Worm (Caenorhabditis elegans) whole organism, mixed stage, embryonic: ENCODE data around the gene srh-170.

ENCODE experiments used
- M03D4.4 ChIP-seq: sonication (generic microtip); optimal IDR thresholded peaks from 2 replicates; lab custom pipeline; 2017; ENCODE audit warnings: mild to moderate bottlenecking, missing genetic modification characterization, missing compliant biosample characterization
- bed-3 ChIP-seq: fragments of 200-800 bp; sonication (Bioruptor generic); optimal IDR thresholded peaks from 3 replicates; lab custom pipeline; 2018; ENCODE audit warnings: mild to moderate bottlenecking, missing genetic modification characterization, moderate library complexity, missing compliant biosample characterization
- ceh-39 ChIP-seq: fragments of 150-350 bp; optimal IDR thresholded peaks from 2 replicates; lab custom pipeline; 2014; ENCODE audit warnings: missing biosample characterization, missing genetic modification characterization
- ceh-83 ChIP-seq: fragments of 200-800 bp; sonication (Bioruptor generic); optimal IDR thresholded peaks from 2 replicates; lab custom pipeline; 2018; ENCODE audit warnings: mild to moderate bottlenecking, missing genetic modification characterization, missing compliant biosample characterization
- ces-1 ChIP-seq: fragments of 150-350 bp; optimal IDR thresholded peaks from 2 replicates; lab custom pipeline; 2014; ENCODE audit warnings: missing biosample characterization, missing genetic modification reagents, missing genetic modification characterization
- drap-1 ChIP-seq: fragments of 200-800 bp; sonication (Bioruptor generic); optimal IDR thresholded peaks from 3 replicates; lab custom pipeline; 2018; ENCODE audit warnings: mild to moderate bottlenecking, missing genetic modification characterization, missing compliant biosample characterization
- elt-1 ChIP-seq: sonication (generic microtip); optimal IDR thresholded peaks from 2 replicates; lab custom pipeline; 2017; ENCODE audit warnings: missing genetic modification characterization, mild to moderate bottlenecking, missing compliant biosample characterization, antibody characterized with exemption, moderate library complexity, borderline replicate concordance; ENCODE audit not compliant: insufficient read depth
- elt-3 ChIP-seq: fragments of 150-350 bp; optimal IDR thresholded peaks from 2 replicates; lab custom pipeline; 2014; ENCODE audit warnings: missing biosample characterization, missing genetic modification characterization
- flh-1 ChIP-seq: fragments of 200-800 bp; sonication (Bioruptor generic); optimal IDR thresholded peaks from 2 replicates; lab custom pipeline; 2018; ENCODE audit warnings: mild to moderate bottlenecking, missing genetic modification characterization, moderate library complexity, missing compliant biosample characterization
- ham-2 ChIP-seq: fragments of 200-800 bp; sonication (Bioruptor generic); optimal IDR thresholded peaks from 2 replicates; lab custom pipeline; 2018; ENCODE audit warnings: mild to moderate bottlenecking, missing genetic modification characterization, missing compliant biosample characterization
- hlh-1 ChIP-seq: fragments of 150-350 bp; optimal IDR thresholded peaks from 2 replicates; lab custom pipeline; 2014; ENCODE audit warnings: missing biosample characterization, missing genetic modification reagents, missing genetic modification characterization
- lin-32 ChIP-seq: fragments of 200-800 bp; sonication (Bioruptor generic); optimal IDR thresholded peaks from 2 replicates; lab custom pipeline; 2018; ENCODE audit warnings: mild to moderate bottlenecking, missing genetic modification characterization, missing compliant biosample characterization
- lsy-2 ChIP-seq: fragments of 150-350 bp; optimal IDR thresholded peaks from 2 replicates; lab custom pipeline; 2014; ENCODE audit warnings: missing biosample characterization, missing genetic modification characterization
- mep-1 ChIP-seq: fragments of 150-350 bp; optimal IDR thresholded peaks from 2 replicates; lab custom pipeline; 2017; ENCODE audit warnings: missing biosample characterization, missing genetic modification reagents, missing genetic modification characterization, inconsistent platforms
- mls-2 ChIP-seq: sonication (generic microtip); optimal IDR thresholded peaks from 2 replicates; lab custom pipeline; 2016; ENCODE audit warnings: mild to moderate bottlenecking, missing genetic modification characterization, moderate library complexity, missing compliant biosample characterization
- nhr-2 ChIP-seq: fragments of 150-350 bp; optimal IDR thresholded peaks from 2 replicates; lab custom pipeline; 2014; ENCODE audit warnings: missing biosample characterization, missing genetic modification characterization
- nhr-237 ChIP-seq: fragments of 150-350 bp; optimal IDR thresholded peaks from 2 replicates; lab custom pipeline; 2014; ENCODE audit warnings: missing biosample characterization, missing genetic modification characterization
- nhr-28 ChIP-seq: fragments of 150-350 bp; optimal IDR thresholded peaks from 2 replicates; lab custom pipeline; 2014; ENCODE audit warnings: missing biosample characterization, missing genetic modification characterization
- nhr-76 ChIP-seq: sonication (generic microtip); optimal IDR thresholded peaks from 2 replicates; lab custom pipeline; 2017; ENCODE audit warnings: missing biosample characterization, missing genetic modification characterization
- pha-4 ChIP-seq: fragments of 150-350 bp; optimal IDR thresholded peaks from 2 replicates; lab custom pipeline; 2018; ENCODE audit warnings: missing biosample characterization, missing genetic modification reagents, missing genetic modification characterization
- sem-2 ChIP-seq: fragments of 200-800 bp; sonication (Bioruptor generic); optimal IDR thresholded peaks from 2 replicates; lab custom pipeline; 2018; ENCODE audit warnings: mild to moderate bottlenecking, missing genetic modification characterization, missing compliant biosample characterization
- snpc-4 ChIP-seq: fragments of 150-350 bp; optimal IDR thresholded peaks from 2 replicates; lab custom pipeline; 2014; ENCODE audit warnings: missing biosample characterization, missing genetic modification characterization
- sptf-1 ChIP-seq: sonication (generic microtip); optimal IDR thresholded peaks from 2 replicates; lab custom pipeline; 2017; ENCODE audit warnings: mild to moderate bottlenecking, missing genetic modification characterization, moderate library complexity, missing compliant biosample characterization
- tbx-8 ChIP-seq: fragments of 200-800 bp; sonication (Bioruptor generic); optimal IDR thresholded peaks from 2 replicates; lab custom pipeline; 2018; ENCODE audit warnings: mild to moderate bottlenecking, missing genetic modification characterization, moderate library complexity, missing compliant biosample characterization
- unc-39 ChIP-seq: fragments of 150-350 bp; optimal IDR thresholded peaks from 2 replicates; lab custom pipeline; 2014; ENCODE audit warnings: missing biosample characterization, missing genetic modification characterization
- unc-62 ChIP-seq: fragments of 150-350 bp; optimal IDR thresholded peaks from 2 replicates; lab custom pipeline; 2014; ENCODE audit warnings: missing biosample characterization, missing genetic modification reagents, missing genetic modification characterization
- ztf-11 ChIP-seq: fragments of 150-350 bp; optimal IDR thresholded peaks from 2 replicates; lab custom pipeline; 2014; ENCODE audit warnings: missing biosample characterization, missing genetic modification characterization

srh-170 gene

ce11 chrV:15398728-15399127 is 10.1 kb upstream of the srh-170 start, which contains the start of gene fbxa-199:
Gene fbxa-199, minus strand, starts transcription at chrV:15398828.
- no peak for TF ChIP-seq unc-62 (GFP tag; lab: Kevin White, UChicago)
- no peak for TF ChIP-seq mls-2
- TF ChIP-seq unc-39 (tag; lab: Kevin White, UChicago), result no peak
- TF ChIP-seq sem-2, result no peak
- no peak for TF ChIP-seq M03D4.4 (tag; lab: Kevin White, UChicago)
- TF ChIP-seq ces-1 (GFP tag; lab: Kevin White, UChicago), result no peak
- no peak for TF ChIP-seq ham-2 (GFP tag; lab: Kevin White, UChicago)
- TF ChIP-seq elt-1, result no peak
- TF ChIP-seq tbx-8 (GFP tag; lab: Kevin White, UChicago), result no peak
- no peak for TF ChIP-seq drap-1 (GFP tag; lab: Kevin White, UChicago)

ce11 chrV:15397139-15397538 is 8.5 kb upstream of the srh-170 start:
- no peak for TF ChIP-seq nhr-2 (tag; lab: Kevin White, UChicago)
- no peak for TF ChIP-seq ham-2 (GFP tag; lab: Kevin White, UChicago)
- no peak for TF ChIP-seq elt-1
- no peak for TF ChIP-seq ceh-39 (tag; lab: Kevin White, UChicago)
- no peak for TF ChIP-seq flh-1 (GFP tag; lab: Kevin White, UChicago)
- TF ChIP-seq tbx-8 (GFP tag; lab: Kevin White, UChicago), result no peak
- TF ChIP-seq mep-1 (tag; lab: Kevin White, UChicago), result no peak
- no peak for TF ChIP-seq lin-32 (GFP tag; lab: Kevin White, UChicago)
- TF ChIP-seq nhr-76, result no peak
- TF ChIP-seq pha-4 (tag; lab: Kevin White, UChicago), result no peak
- no peak for TF ChIP-seq ceh-83 (GFP tag; lab: Kevin White, UChicago)

DNA sequence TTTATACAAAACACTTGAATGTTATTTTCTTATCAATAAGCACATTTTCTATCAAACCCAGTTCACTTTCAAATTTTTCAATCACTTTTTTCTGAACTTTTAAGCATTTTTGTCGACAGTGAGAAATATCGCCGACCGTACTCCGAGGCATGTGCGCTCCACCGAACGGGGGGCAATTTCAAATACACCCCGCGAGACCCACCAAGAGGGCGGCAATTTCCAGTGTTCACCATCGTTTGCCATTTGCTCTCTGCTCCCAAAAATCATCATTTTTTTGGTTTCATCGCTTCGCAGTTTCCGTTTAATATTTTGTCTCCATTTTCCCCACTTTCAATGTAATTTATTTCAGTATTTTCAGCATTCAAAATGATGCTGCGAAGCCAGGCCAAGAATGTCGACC is 6.7 kb upstream of the srh-170 start, which contains the start of gene cyb-3:
Gene cyb-3 (plus strand): TSS at position 350 of the 400 bp plus-strand sequence.
- TF ChIP-seq unc-39 (tag; lab: Kevin White, UChicago) (no peak), lsy-2 (tag; lab: Kevin White, UChicago) (peak; percentile 57), mls-2 (no peak), ceh-39 (tag; lab: Kevin White, UChicago) (no peak), hlh-1 (tag; lab: Kevin White, UChicago) (no peak)

DNA sequence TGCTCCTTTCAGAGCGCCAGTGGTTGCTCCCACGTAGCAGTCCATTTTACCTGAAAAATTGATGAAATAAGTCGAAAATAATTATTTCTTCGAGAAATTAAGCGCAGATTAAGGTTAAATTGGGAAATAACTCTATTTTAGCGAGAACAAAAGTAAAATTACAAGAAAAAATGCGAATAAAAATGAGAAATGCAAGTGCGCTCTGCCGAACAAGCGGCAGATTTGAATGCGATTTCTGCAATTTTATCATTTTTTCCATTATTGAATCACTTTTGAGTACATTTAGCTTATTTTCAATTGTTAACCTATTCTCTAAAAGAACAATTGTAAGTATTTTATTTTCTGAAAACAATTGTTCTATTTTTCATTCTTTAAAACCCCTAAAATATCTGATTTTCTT is 6.2 kb upstream of the srh-170 start, which contains the start of gene T06E6.1:
Gene T06E6.1 (minus strand): TSS at position 56 of the 400 bp plus-strand sequence.
- TF ChIP-seq drap-1 (GFP tag; lab: Kevin White, UChicago), result no peak

- TF ChIP-seq hlh-1 (tag; lab: Kevin White, UChicago) (no peak), lin-32 (GFP tag; lab: Kevin White, UChicago) (no peak)
These were observed 3.4 kb upstream of the srh-170 start for ce11 chrV:15392064-15392463.

ce11 chrV:15384733-15385132 is 3.9 kb downstream of the srh-170 start, which contains the start of gene str-102:
Gene str-102, plus strand, starts transcription at chrV:15385033.
- TF ChIP-seq lsy-2 (tag; lab: Kevin White, UChicago) (no peak), lin-32 (GFP tag; lab: Kevin White, UChicago) (no peak), sem-2 (no peak), elt-1 (no peak), snpc-4 (tag; lab: Kevin White, UChicago) (no peak), nhr-76 (no peak), nhr-2 (tag; lab: Kevin White, UChicago) (no peak), bed-3 (no peak), elt-3 (tag; lab: Kevin White, UChicago) (no peak), ztf-11 (tag; lab: Kevin White, UChicago) (no peak), sptf-1 (tag; lab: Kevin White, UChicago) (no peak), nhr-28 (tag; lab: Kevin White, UChicago) (no peak), nhr-237 (tag; lab: Kevin White, UChicago) (no peak)

- TF ChIP-seq unc-39 (tag; lab: Kevin White, UChicago) (no peak), mls-2 (no peak), ztf-11 (tag; lab: Kevin White, UChicago) (no peak), ceh-83 (GFP tag; lab: Kevin White, UChicago) (no peak)
These were observed 4.9 kb downstream of the srh-170 start, which contains the start of gene str-88 for ce11 chrV:15383739-15384138. Gene str-88, minus strand, starts transcription at chrV:15383839.
